Fruit fly (Drosophila melanogaster) whole organism, embryonic: ENCODE data around the gene Son.
A peak's percentile ranks its signal among the peaks of the same experiment; 100 is the strongest.

Experiments
- Ada2b ChIP-seq: fragments of 200-800 bp; sonication (Bioruptor generic); IDR thresholded peaks from 2 replicates; pipeline ENCODE4 v1.3.6; 2022; ENCODE audit warnings: missing biosample characterization, missing genetic modification characterization
- Awh ChIP-seq: fragments of 200-800 bp; sonication (Bioruptor generic); IDR thresholded peaks from 2 replicates; pipeline ENCODE4, ENCODE4 v1.3.6; 2022; ENCODE audit warnings: missing biosample characterization, missing genetic modification characterization
- CG12155 ChIP-seq: fragments of 200-800 bp; sonication (Bioruptor generic); optimal IDR thresholded peaks from 3 replicates; lab custom pipeline; 2016; ENCODE audit warnings: missing biosample characterization, missing genetic modification characterization
- CG14667 ChIP-seq: fragments of 200-800 bp; sonication (Bioruptor generic); IDR thresholded peaks from 2 replicates; pipeline ENCODE4 v1.3.6; 2022; ENCODE audit warnings: missing biosample characterization, missing genetic modification characterization
- CG14860 ChIP-seq: fragments of 200-800 bp; sonication (Bioruptor generic); IDR thresholded peaks from 3 replicates; pipeline ENCODE4 v1.3.6; 2022; ENCODE audit warnings: missing biosample characterization, missing genetic modification characterization; ENCODE audit not compliant: partially characterized antibody
- CG15514 ChIP-seq: fragments of 200-800 bp; sonication (Bioruptor generic); optimal IDR thresholded peaks from 3 replicates; lab custom pipeline; 2017; ENCODE audit warnings: missing biosample characterization, missing genetic modification characterization, mild to moderate bottlenecking, moderate library complexity, missing genetic modification reagents
- CG16813 ChIP-seq: fragments of 200-800 bp; sonication (Bioruptor generic); IDR thresholded peaks from 3 replicates; pipeline ENCODE4 v1.3.6; 2022; ENCODE audit warnings: missing biosample characterization, missing genetic modification characterization; ENCODE audit not compliant: partially characterized antibody
- CG17802 ChIP-seq: fragments of 200-800 bp; sonication (Bioruptor generic); optimal IDR thresholded peaks from 2 replicates; lab custom pipeline; 2018; ENCODE audit warnings: missing biosample characterization, mild to moderate bottlenecking, missing genetic modification characterization, moderate library complexity
- CG17829 ChIP-seq: fragments of 200-800 bp; optimal IDR thresholded peaks from 2 replicates; lab custom pipeline; 2019; ENCODE audit warnings: missing biosample characterization, mild to moderate bottlenecking, missing genetic modification characterization, moderate library complexity
- CG18599 ChIP-seq: fragments of 200-800 bp; sonication (Bioruptor generic); optimal IDR thresholded peaks from 3 replicates; lab custom pipeline; 2017; ENCODE audit warnings: missing biosample characterization, missing genetic modification characterization, mild to moderate bottlenecking, moderate library complexity, missing genetic modification reagents
- CG2116 ChIP-seq: fragments of 200-800 bp; sonication (Bioruptor generic); optimal IDR thresholded peaks from 3 replicates; lab custom pipeline; 2018; ENCODE audit warnings: missing biosample characterization, mild to moderate bottlenecking, missing genetic modification characterization
- CG30020 ChIP-seq: fragments of 200-800 bp; optimal IDR thresholded peaks from 2 replicates; lab custom pipeline; 2019; ENCODE audit warnings: missing biosample characterization, mild to moderate bottlenecking, missing genetic modification characterization, moderate library complexity
- Deaf1 ChIP-seq: fragments of 200-800 bp; optimal IDR thresholded peaks from 3 replicates; lab custom pipeline; 2019; ENCODE audit warnings: missing biosample characterization, mild to moderate bottlenecking, missing genetic modification characterization, moderate library complexity
- Drgx ChIP-seq: fragments of 200-800 bp; sonication (Bioruptor generic); IDR thresholded peaks from 2 replicates; pipeline ENCODE4 v1.3.6; 2022; ENCODE audit warnings: missing biosample characterization, missing genetic modification characterization
- Eip74EF ChIP-seq, 2 experiments: fragments of 200-800 bp in 1 of 2; fragments of >200 bp in 1 of 2; sonication (Bioruptor generic) in 1 of 2; optimal IDR thresholded peaks; 2 replicates each; lab custom pipeline; 2017 to 2019; ENCODE audit warnings: missing biosample characterization in 2 of 2, missing genetic modification characterization in 2 of 2, mild to moderate bottlenecking in 1 of 2, moderate library complexity in 1 of 2
- Ets97D ChIP-seq: fragments of 200-800 bp; sonication (Bioruptor generic); optimal IDR thresholded peaks from 3 replicates; lab custom pipeline; 2016; ENCODE audit warnings: missing biosample characterization, missing genetic modification characterization
- Fer3 ChIP-seq: fragments of 200-800 bp; sonication (Bioruptor generic); optimal IDR thresholded peaks from 2 replicates; lab custom pipeline; 2018; ENCODE audit warnings: missing biosample characterization, mild to moderate bottlenecking, missing genetic modification characterization, moderate library complexity
- HHEX ChIP-seq: fragments of 200-800 bp; sonication (Bioruptor generic); optimal IDR thresholded peaks from 3 replicates; lab custom pipeline; 2017; ENCODE audit warnings: missing biosample characterization, mild to moderate bottlenecking, missing genetic modification characterization, missing genetic modification reagents
- Med ChIP-seq: fragments of 200-800 bp; sonication (Bioruptor generic); peaks from one replicate; lab custom pipeline; 2016; ENCODE audit warnings: missing biosample characterization, missing genetic modification characterization, mild to moderate bottlenecking, inconsistent platforms, moderate library complexity
- Myb ChIP-seq: fragments of 200-800 bp; sonication (Bioruptor generic); optimal IDR thresholded peaks from 2 replicates; lab custom pipeline; 2016; ENCODE audit warnings: missing biosample characterization, missing genetic modification characterization
- NC2α ChIP-seq: fragments of 200-800 bp; sonication (Bioruptor generic); optimal IDR thresholded peaks from 2 replicates; lab custom pipeline; 2016; ENCODE audit warnings: missing biosample characterization, missing genetic modification characterization
- Poxn ChIP-seq: fragments of 200-800 bp; sonication (Bioruptor generic); IDR thresholded peaks from 2 replicates; pipeline ENCODE4 v1.3.6; 2022; ENCODE audit warnings: missing biosample characterization, missing genetic modification characterization
- Scr ChIP-seq: fragments of 200-800 bp; sonication (Bioruptor generic); IDR thresholded peaks from 2 replicates; pipeline ENCODE4 v1.3.6; 2022; ENCODE audit warnings: missing biosample characterization, missing genetic modification characterization; ENCODE audit not compliant: partially characterized antibody
- Sox100B ChIP-seq: fragments of 200-800 bp; sonication (Bioruptor generic); optimal IDR thresholded peaks from 3 replicates; lab custom pipeline; 2018; ENCODE audit warnings: missing biosample characterization, mild to moderate bottlenecking, missing genetic modification characterization
- TFAM ChIP-seq: fragments of 200-800 bp; sonication (Bioruptor generic); optimal IDR thresholded peaks from 2 replicates; lab custom pipeline; 2017; ENCODE audit warnings: missing biosample characterization, missing genetic modification characterization, inconsistent platforms
- Trl ChIP-seq, 3 experiments: fragments of >200 bp in 2 of 3; fragments of 200-800 bp in 1 of 3; sonication (Bioruptor generic) in 1 of 3; optimal IDR thresholded peaks; 2 replicates in 1 of 3; 3 replicates in 2 of 3; lab custom pipeline; 2016 to 2017; ENCODE audit warnings: missing biosample characterization in 1 of 3, missing genetic modification characterization in 1 of 3
- ase ChIP-seq: fragments of 200-800 bp; sonication (Bioruptor generic); IDR thresholded peaks from 3 replicates; pipeline ENCODE4 v1.3.6; 2022; ENCODE audit warnings: missing biosample characterization, missing genetic modification characterization
- caup ChIP-seq: fragments of 200-800 bp; sonication (Bioruptor generic); optimal IDR thresholded peaks from 3 replicates; lab custom pipeline; 2017; ENCODE audit warnings: missing biosample characterization, mild to moderate bottlenecking, missing genetic modification characterization, moderate library complexity; ENCODE audit not compliant: severe bottlenecking
- chinmo ChIP-seq: fragments of 200-800 bp; sonication (Bioruptor generic); IDR thresholded peaks from 4 replicates; pipeline ENCODE4 v1.3.6; 2022; ENCODE audit warnings: missing biosample characterization, missing genetic modification characterization; ENCODE audit not compliant: partially characterized antibody
- corto ChIP-seq: fragments of 200-800 bp; sonication (Bioruptor generic); optimal IDR thresholded peaks from 2 replicates; lab custom pipeline; 2016; ENCODE audit warnings: missing biosample characterization, mild to moderate bottlenecking, missing genetic modification characterization, moderate library complexity
- cwo ChIP-seq: fragments of 200-800 bp; sonication (Bioruptor generic); optimal IDR thresholded peaks from 3 replicates; lab custom pipeline; 2017; ENCODE audit warnings: missing biosample characterization, missing genetic modification characterization, mild to moderate bottlenecking, moderate library complexity, missing genetic modification reagents
- danr ChIP-seq: fragments of 200-800 bp; sonication (Bioruptor generic); IDR thresholded peaks from 2 replicates; pipeline ENCODE4 v1.3.6; 2022; ENCODE audit warnings: missing biosample characterization, missing genetic modification characterization
- fd64A ChIP-seq: fragments of 200-800 bp; sonication (Bioruptor generic); optimal IDR thresholded peaks from 3 replicates; lab custom pipeline; 2018; ENCODE audit warnings: missing biosample characterization, mild to moderate bottlenecking, missing genetic modification characterization
- ftz-f1 ChIP-seq: fragments of 200-800 bp; sonication (Bioruptor generic); optimal IDR thresholded peaks from 2 replicates; lab custom pipeline; 2016; ENCODE audit warnings: missing biosample characterization, missing genetic modification characterization
- kah ChIP-seq: fragments of 200-800 bp; sonication (Bioruptor generic); optimal IDR thresholded peaks from 2 replicates; lab custom pipeline; 2018; ENCODE audit warnings: missing biosample characterization, mild to moderate bottlenecking, missing genetic modification characterization
- lab ChIP-seq: fragments of 200-800 bp; sonication (Bioruptor generic); optimal IDR thresholded peaks from 3 replicates; lab custom pipeline; 2017; ENCODE audit warnings: missing biosample characterization, missing genetic modification characterization, mild to moderate bottlenecking, moderate library complexity, missing genetic modification reagents
- lilli ChIP-seq: fragments of 200-800 bp; sonication (Bioruptor generic); optimal IDR thresholded peaks from 3 replicates; lab custom pipeline; 2016; ENCODE audit warnings: missing biosample characterization, missing genetic modification characterization
- p53 ChIP-seq: fragments of 200-800 bp; sonication (Bioruptor generic); optimal IDR thresholded peaks from 2 replicates; lab custom pipeline; 2016; ENCODE audit warnings: missing biosample characterization, missing genetic modification characterization
- pfk ChIP-seq: fragments of 200-800 bp; sonication (Bioruptor generic); optimal IDR thresholded peaks from 2 replicates; lab custom pipeline; 2018; ENCODE audit warnings: missing biosample characterization, mild to moderate bottlenecking, missing genetic modification characterization, moderate library complexity
- psq ChIP-seq: fragments of 200-800 bp; sonication (Bioruptor generic); optimal IDR thresholded peaks from 2 replicates; lab custom pipeline; 2017; ENCODE audit warnings: missing biosample characterization, missing genetic modification characterization
- pzg ChIP-seq: fragments of 200-800 bp; sonication (Bioruptor generic); optimal IDR thresholded peaks from 3 replicates; lab custom pipeline; 2018; ENCODE audit warnings: missing biosample characterization, mild to moderate bottlenecking, missing genetic modification characterization, moderate library complexity
- slbo ChIP-seq: fragments of 200-800 bp; sonication (Bioruptor generic); IDR thresholded peaks from 2 replicates; pipeline ENCODE4 v1.3.6; 2022; ENCODE audit warnings: missing biosample characterization, missing genetic modification characterization
- ssp ChIP-seq: fragments of 200-800 bp; sonication (Bioruptor generic); IDR thresholded peaks from 2 replicates; pipeline ENCODE4 v1.3.6; 2022; ENCODE audit warnings: missing biosample characterization, missing genetic modification characterization
- stwl ChIP-seq: fragments of 200-800 bp; sonication (Bioruptor generic); optimal IDR thresholded peaks from 3 replicates; lab custom pipeline; 2018; ENCODE audit warnings: missing biosample characterization, mild to moderate bottlenecking, missing genetic modification characterization, moderate library complexity
- ttk ChIP-seq: fragments of 200-800 bp; sonication (Bioruptor generic); IDR thresholded peaks from 2 replicates; pipeline ENCODE4 v2.1.2; 2022; ENCODE audit warnings: missing biosample characterization, missing genetic modification characterization
- unc-4 ChIP-seq: fragments of 200-800 bp; sonication (Bioruptor generic); IDR thresholded peaks from 2 replicates; pipeline ENCODE4 v1.3.6; 2022; ENCODE audit warnings: missing biosample characterization, missing genetic modification characterization; ENCODE audit not compliant: partially characterized antibody
- yki ChIP-seq: fragments of >200 bp; optimal IDR thresholded peaks from 3 replicates; lab custom pipeline; 2018
- z ChIP-seq: fragments of 200-800 bp; sonication (Bioruptor generic); IDR thresholded peaks from 3 replicates; pipeline ENCODE4 v1.3.6; 2022; ENCODE audit warnings: missing biosample characterization, missing genetic modification characterization

Son gene

DNA sequence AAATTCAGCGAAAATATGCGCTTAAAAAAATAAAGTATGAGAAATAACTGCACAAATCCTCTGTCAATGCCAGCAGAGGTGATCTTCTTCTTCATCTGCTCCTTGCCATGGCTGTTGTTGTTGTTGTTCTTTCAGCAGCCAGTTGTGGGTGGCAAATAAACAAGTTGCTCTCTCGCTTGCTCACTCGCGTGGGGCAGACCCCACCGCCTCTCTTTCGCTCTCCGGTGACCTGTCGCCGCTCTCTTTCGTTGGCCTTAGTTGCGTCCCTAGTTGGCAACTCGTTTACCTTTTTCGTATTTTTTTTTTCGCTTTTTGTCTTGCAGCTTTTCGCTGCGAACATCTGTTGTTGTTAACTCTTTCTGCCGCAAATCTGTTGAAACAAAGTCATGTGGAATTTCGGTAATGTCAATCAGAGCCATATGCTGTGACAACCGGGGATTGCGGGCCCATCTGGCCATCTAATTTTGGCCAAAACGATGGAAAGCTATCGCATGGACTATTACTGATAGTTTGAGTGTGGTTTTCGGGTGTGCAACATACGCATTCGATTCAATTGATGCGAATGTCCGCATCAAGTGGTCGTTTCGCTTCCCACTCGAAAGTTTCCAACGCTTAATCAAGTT lies 43.1 kb upstream of the Son start (continued):
- TF ChIP-seq lilli (GFP tag; lab: Kevin White, UChicago) (no peak), p53 (GFP tag; lab: Kevin White, UChicago) (no peak), cwo (GFP tag; lab: Kevin White, UChicago) (no peak), Poxn (GFP tag; lab: Robert Waterston, UW) (no peak), corto (GFP tag; lab: Kevin White, UChicago) (peak; percentile 9), CG18599 (GFP tag; lab: Kevin White, UChicago) (no peak), TFAM (no peak), CG30020 (no peak), fd64A (GFP tag; lab: Kevin White, UChicago) (no peak), Drgx (GFP tag; lab: Robert Waterston, UW) (0 out of 2 replicates have a peak, but pooled peaks have one; percentile 9), unc-4 (no peak), yki (lab: Kevin White, UChicago) (peak; percentile 57), chinmo (GFP tag; lab: Robert Waterston, UW) (peak; percentile 91; the same call in 2 of the 4 replicates), pfk (no peak), z (no peak), Ada2b (GFP tag; lab: Robert Waterston, UW) (no peak), danr (GFP tag; lab: Robert Waterston, UW) (no peak), Deaf1 (no peak), Sox100B (GFP tag; lab: Kevin White, UChicago) (no peak), lab (GFP tag; lab: Kevin White, UChicago) (no peak), CG14667 (GFP tag; lab: Robert Waterston, UW) (no peak), Fer3 (tag; lab: Kevin White, UChicago) (no peak), ftz-f1 (GFP tag; lab: Kevin White, UChicago) (peak; percentile 52), CG14860 (GFP tag; lab: Robert Waterston, UW) (no peak), NC2α (no peak), CG17829 (tag; lab: Kevin White, UChicago) (no peak)

DNA sequence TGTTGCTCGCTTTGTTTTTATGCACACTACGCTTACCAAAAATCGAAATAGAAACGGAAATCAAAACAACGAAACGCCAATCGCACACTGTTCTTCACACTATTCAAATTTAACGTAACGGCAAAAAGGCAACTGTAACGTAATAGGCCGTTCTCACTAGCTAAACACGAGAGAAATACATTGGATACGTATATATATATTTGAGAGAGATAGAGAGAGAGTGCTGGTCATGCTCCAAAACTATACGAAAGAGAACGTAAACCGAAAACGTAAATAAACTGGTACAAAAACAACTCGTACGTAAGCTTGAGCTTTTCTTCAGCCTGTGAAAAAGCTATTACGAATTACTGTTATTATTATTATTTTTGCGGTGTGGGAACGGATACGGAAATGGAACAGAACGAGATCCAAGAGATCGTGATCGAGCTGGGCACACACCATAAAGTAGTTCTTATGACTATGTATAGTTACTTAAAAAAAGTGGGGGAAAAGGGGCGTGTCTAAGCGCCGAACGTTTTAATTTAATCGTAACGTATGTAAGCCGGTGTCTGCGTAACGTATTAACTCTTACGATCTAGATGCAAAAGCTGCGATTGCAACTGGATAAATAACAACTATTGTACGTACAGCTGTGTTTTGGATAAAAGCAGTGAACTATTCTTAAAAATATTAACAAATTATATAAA lies 34.2 kb upstream of the Son start:
- TF ChIP-seq ttk (no peak), CG15514 (GFP tag; lab: Kevin White, UChicago) (peak; percentile 70), caup (GFP tag; lab: Kevin White, UChicago) (no peak), Scr (GFP tag; lab: Robert Waterston, UW) (no peak), slbo (GFP tag; lab: Robert Waterston, UW) (no peak), Awh (GFP tag; lab: Robert Waterston, UW) (no peak), Eip74EF (GFP tag; optimal IDR thresholded peaks at IDR 0.05; lab: Kevin White, UChicago) (peak in 1 of 2 experiments; percentile 48), Med (peak; percentile 61), CG17802 (peak; percentile 35), Trl (optimal IDR thresholded peaks at IDR 0.05; lab: Kevin White, UChicago) (peak; percentile 59 to 81), Trl (GFP tag; optimal IDR thresholded peaks at IDR 0.05; lab: Kevin White, UChicago) (no peak), ase (no peak), psq (GFP tag; lab: Kevin White, UChicago) (no peak), CG16813 (GFP tag; lab: Robert Waterston, UW) (no peak), pzg (GFP tag; lab: Kevin White, UChicago) (peak; percentile 13), Myb (GFP tag; lab: Kevin White, UChicago) (peak; percentile 65), HHEX (GFP tag; lab: Kevin White, UChicago) (peak; percentile 11), CG12155 (GFP tag; lab: Kevin White, UChicago) (no peak), kah (GFP tag; lab: Kevin White, UChicago) (no peak), CG2116 (GFP tag; lab: Kevin White, UChicago) (peak; percentile 18), stwl (tag; lab: Kevin White, UChicago) (peak; percentile 54), pfk (peak; percentile 27), ssp (GFP tag; lab: Robert Waterston, UW) (peak; percentile 80), Ets97D (GFP tag; lab: Kevin White, UChicago) (peak; percentile 67)
